Worm (Caenorhabditis elegans) whole organism, L4 larva: ENCODE data around the gene chil-22.

Source experiments
- F10B5.3 ChIP-seq: sonication (generic microtip); optimal IDR thresholded peaks from 2 replicates; lab custom pipeline; 2016; ENCODE audit warnings: mild to moderate bottlenecking, missing genetic modification characterization, missing compliant biosample characterization
- F44E2.7 ChIP-seq: fragments of 200-800 bp; sonication (Bioruptor generic); IDR thresholded peaks from 2 replicates; pipeline ENCODE4 v2.1.2; 2022; ENCODE audit warnings: missing genetic modification characterization, missing compliant biosample characterization
- Y105C5A.15 ChIP-seq: fragments of 200-800 bp; sonication (Bioruptor generic); IDR thresholded peaks from 2 replicates; pipeline ENCODE4 v1.3.6; 2022; ENCODE audit warnings: missing genetic modification characterization, missing compliant biosample characterization
- ZK337.2 ChIP-seq: fragments of 200-800 bp; sonication (Bioruptor generic); IDR thresholded peaks from 2 replicates; pipeline ENCODE4 v1.3.6; 2022; ENCODE audit warnings: missing genetic modification reagents, missing genetic modification characterization, missing compliant biosample characterization
- ama-1 ChIP-seq: fragments of 150-350 bp; optimal IDR thresholded peaks from 2 replicates; lab custom pipeline; 2014; ENCODE audit warnings: inconsistent platforms, mixed read lengths
- arid-1 ChIP-seq: fragments of 200-800 bp; sonication (Bioruptor generic); conservative IDR thresholded peaks from 2 replicates; pipeline ENCODE4 v1.3.6; 2022; ENCODE audit warnings: missing genetic modification reagents, missing genetic modification characterization, missing compliant biosample characterization
- ceh-44 ChIP-seq: fragments of 200-800 bp; sonication (Bioruptor generic); IDR thresholded peaks from 2 replicates; pipeline ENCODE4 v1.3.6; 2022; ENCODE audit warnings: missing genetic modification reagents, missing genetic modification characterization, missing compliant biosample characterization
- ces-1 ChIP-seq: fragments of 150-350 bp; sonication (generic microtip); optimal IDR thresholded peaks from 4 replicates; lab custom pipeline; 2014; ENCODE audit warnings: missing biosample characterization, missing genetic modification reagents, missing genetic modification characterization
- ctbp-1 ChIP-seq: fragments of 200-800 bp; sonication (Bioruptor generic); IDR thresholded peaks from 2 replicates; pipeline ENCODE4 v1.3.6; 2022; ENCODE audit warnings: missing genetic modification reagents, missing genetic modification characterization, missing compliant biosample characterization
- dmd-8 ChIP-seq: fragments of 200-800 bp; sonication (Bioruptor generic); IDR thresholded peaks from 2 replicates; pipeline ENCODE4 v1.3.6; 2022; ENCODE audit warnings: missing genetic modification characterization, missing compliant biosample characterization
- duxl-1 ChIP-seq: sonication (generic microtip); optimal IDR thresholded peaks from 2 replicates; lab custom pipeline; 2016; ENCODE audit warnings: mild to moderate bottlenecking, missing genetic modification characterization, moderate library complexity, missing compliant biosample characterization; ENCODE audit not compliant: poor library complexity
- fkh-10 ChIP-seq: fragments of 150-350 bp; optimal IDR thresholded peaks from 2 replicates; lab custom pipeline; 2014; ENCODE audit warnings: missing biosample characterization, missing genetic modification reagents, missing genetic modification characterization
- lim-7 ChIP-seq: fragments of 200-800 bp; sonication (Bioruptor generic); IDR thresholded peaks from 2 replicates; pipeline ENCODE4 v1.3.6; 2022; ENCODE audit warnings: missing genetic modification characterization, missing compliant biosample characterization
- lir-3 ChIP-seq: sonication (generic microtip); optimal IDR thresholded peaks from 2 replicates; lab custom pipeline; 2016; ENCODE audit warnings: mild to moderate bottlenecking, missing genetic modification characterization, missing compliant biosample characterization
- madf-9 ChIP-seq: fragments of 200-800 bp; sonication (Bioruptor generic); conservative IDR thresholded peaks from 2 replicates; pipeline ENCODE4 v1.3.6; 2022; ENCODE audit warnings: missing genetic modification reagents, missing genetic modification characterization, missing compliant biosample characterization
- mdt-29 ChIP-seq: fragments of 200-800 bp; sonication (Bioruptor generic); IDR thresholded peaks from 2 replicates; pipeline ENCODE4 v1.3.6; 2022; ENCODE audit warnings: missing genetic modification reagents, missing genetic modification characterization, missing compliant biosample characterization
- mep-1 ChIP-seq: fragments of 150-350 bp; sonication (generic microtip); optimal IDR thresholded peaks from 3 replicates; lab custom pipeline; 2014; ENCODE audit warnings: missing biosample characterization, missing genetic modification characterization
- mxl-3 ChIP-seq: fragments of 200-800 bp; sonication (Bioruptor generic); optimal IDR thresholded peaks from 2 replicates; lab custom pipeline; 2018; ENCODE audit warnings: mild to moderate bottlenecking, missing genetic modification characterization, missing compliant biosample characterization
- nhr-25 ChIP-seq: sonication (generic microtip); optimal IDR thresholded peaks from 2 replicates; lab custom pipeline; 2017; ENCODE audit warnings: missing genetic modification characterization, mild to moderate bottlenecking, missing compliant biosample characterization, antibody characterized with exemption, moderate library complexity, borderline replicate concordance; ENCODE audit not compliant: insufficient read depth
- nhr-42 ChIP-seq: fragments of 200-800 bp; sonication (Bioruptor generic); IDR thresholded peaks from 2 replicates; pipeline ENCODE4 v1.3.6; 2022; ENCODE audit warnings: missing genetic modification characterization, missing compliant biosample characterization
- nhr-48 ChIP-seq: sonication (generic microtip); optimal IDR thresholded peaks from 2 replicates; lab custom pipeline; 2016; ENCODE audit warnings: mild to moderate bottlenecking, missing genetic modification characterization, missing compliant biosample characterization
- nhr-6 ChIP-seq: fragments of 150-350 bp; optimal IDR thresholded peaks from 2 replicates; lab custom pipeline; 2014; ENCODE audit warnings: missing biosample characterization, missing genetic modification characterization
- nhr-76 ChIP-seq: fragments of 150-350 bp; optimal IDR thresholded peaks from 2 replicates; lab custom pipeline; 2014; ENCODE audit warnings: missing biosample characterization, missing genetic modification characterization
- nhr-77 ChIP-seq: fragments of 150-350 bp; optimal IDR thresholded peaks from 2 replicates; lab custom pipeline; 2014; ENCODE audit warnings: missing biosample characterization, missing genetic modification characterization
- pha-4 ChIP-seq, 2 experiments: fragments of 150-350 bp in 1 of 2; fragments of 200-800 bp in 1 of 2; sonication (Bioruptor generic) in 1 of 2; IDR thresholded peaks in 1 of 2; optimal IDR thresholded peaks in 1 of 2; 2 replicates each; pipeline versions ENCODE4 v1.3.6 to Lab custom; 2014 to 2022; ENCODE audit warnings: missing genetic modification characterization in 2 of 2, missing genetic modification reagents in 2 of 2, missing biosample characterization in 1 of 2, missing compliant biosample characterization in 1 of 2
- saeg-2 ChIP-seq: fragments of 200-800 bp; sonication (Bioruptor generic); IDR thresholded peaks from 2 replicates; pipeline ENCODE4 v1.3.6; 2022; ENCODE audit warnings: missing genetic modification reagents, missing genetic modification characterization, missing compliant biosample characterization
- sdz-12 ChIP-seq: fragments of 200-800 bp; sonication (Bioruptor generic); optimal IDR thresholded peaks from 2 replicates; lab custom pipeline; 2018; ENCODE audit warnings: mild to moderate bottlenecking, missing genetic modification characterization, missing compliant biosample characterization
- snpc-1.2 ChIP-seq: fragments of 200-800 bp; sonication (Bioruptor generic); IDR thresholded peaks from 2 replicates; pipeline ENCODE4 v1.3.6; 2022; ENCODE audit warnings: missing genetic modification reagents, missing genetic modification characterization, missing compliant biosample characterization
- snpc-4 ChIP-seq: fragments of 150-350 bp; optimal IDR thresholded peaks from 2 replicates; lab custom pipeline; 2014; ENCODE audit warnings: missing biosample characterization, missing genetic modification characterization
- unc-130 ChIP-seq: sonication (generic microtip); optimal IDR thresholded peaks from 2 replicates; lab custom pipeline; 2016; ENCODE audit warnings: missing genetic modification reagents, missing genetic modification characterization, missing compliant biosample characterization
- unc-62 ChIP-seq, 3 experiments: fragments of 150-350 bp in 1 of 3; sonication (generic microtip); optimal IDR thresholded peaks in 2 of 3; peaks in 1 of 3; 1 replicate in 1 of 3; 2 replicates in 2 of 3; lab custom pipeline; 2014 to 2017; ENCODE audit warnings: missing biosample characterization in 3 of 3, missing genetic modification characterization in 3 of 3, missing genetic modification reagents in 3 of 3, missing genotype in 1 of 3
- vab-7 ChIP-seq: fragments of 200-800 bp; sonication (Bioruptor generic); IDR thresholded peaks from 2 replicates; pipeline ENCODE4 v1.3.6; 2022; ENCODE audit warnings: missing genetic modification reagents, missing genetic modification characterization, missing compliant biosample characterization
- zag-1 ChIP-seq: fragments of 150-350 bp; optimal IDR thresholded peaks from 2 replicates; lab custom pipeline; 2014; ENCODE audit warnings: missing biosample characterization, missing genetic modification characterization
- ztf-7 ChIP-seq: fragments of 150-350 bp; optimal IDR thresholded peaks from 2 replicates; lab custom pipeline; 2014; ENCODE audit warnings: missing biosample characterization, missing genetic modification characterization

Gene chil-22

DNA sequence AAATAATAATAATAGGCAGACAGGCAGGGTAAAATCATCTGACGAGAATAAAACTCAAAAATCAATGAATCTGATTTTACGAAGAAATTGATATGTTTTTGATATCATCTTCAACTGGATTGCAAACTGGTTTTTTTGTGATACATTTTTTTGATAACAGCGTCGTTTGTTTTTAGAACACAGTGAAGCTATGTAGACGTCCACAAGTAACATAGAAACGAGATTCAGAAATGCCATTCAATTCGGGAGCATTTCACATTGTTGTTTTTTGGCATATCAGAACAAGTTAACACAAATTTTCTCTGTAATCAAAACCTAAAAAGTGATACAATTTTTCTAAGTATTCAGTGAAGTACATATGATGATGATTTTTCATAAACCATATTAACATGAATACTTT is 27.8 kb downstream of the chil-22 start, which contains the start of gene chil-13:
Gene chil-13, minus strand, starts transcription at position 101 of the 400 bp plus-strand sequence.
- TF ChIP-seq nhr-77: no peak
- TF ChIP-seq nhr-6: no peak
- no peak for TF ChIP-seq ZK337.2 (GFP tag; lab: Robert Waterston, UW)
- no peak for TF ChIP-seq lir-3 (tag; lab: Kevin White, UChicago)
- no peak for TF ChIP-seq ztf-7 (tag; lab: Kevin White, UChicago)
- no peak for TF ChIP-seq pha-4 (GFP tag; IDR thresholded peaks at IDR 0.05; lab: Robert Waterston, UW)
- TF ChIP-seq pha-4 (tag; optimal IDR thresholded peaks at IDR 0.05; lab: Kevin White, UChicago): no peak
- TF ChIP-seq duxl-1 (tag; lab: Kevin White, UChicago): no peak
- TF ChIP-seq F44E2.7: no peak
- no peak for TF ChIP-seq nhr-25 (tag; lab: Kevin White, UChicago)
- no peak for TF ChIP-seq ama-1 (lab: Kevin White, UChicago)
- TF ChIP-seq sdz-12 (GFP tag; lab: Kevin White, UChicago): no peak

DNA sequence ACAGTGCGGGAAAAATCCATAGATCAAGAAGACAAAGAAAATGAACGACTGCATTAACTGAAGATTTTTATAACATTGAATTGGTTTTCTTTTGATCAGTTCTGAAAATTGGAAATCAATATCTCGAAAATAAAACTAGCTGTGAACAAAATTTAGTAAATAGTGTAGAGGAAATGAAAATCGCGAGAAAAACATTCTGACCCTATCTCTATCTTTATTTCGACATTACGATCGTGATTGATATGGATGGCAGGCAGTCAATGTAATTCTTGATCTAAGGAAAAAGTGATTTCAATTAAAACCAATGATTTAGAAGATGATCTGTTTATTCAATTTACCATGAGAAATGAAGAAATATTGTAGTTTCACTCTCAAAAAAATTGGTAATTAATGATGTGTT is 30.0 kb downstream of the chil-22 start, which contains the start of gene kin-16:
Gene kin-16, minus strand, starts transcription at position 101 of the 400 bp plus-strand sequence.
- TF ChIP-seq mxl-3 (GFP tag; lab: Kevin White, UChicago): no peak
- no peak for TF ChIP-seq nhr-42 (GFP tag; lab: Robert Waterston, UW)
- no peak for TF ChIP-seq dmd-8
- TF ChIP-seq ctbp-1 (GFP tag; lab: Robert Waterston, UW): no peak
- TF ChIP-seq madf-9 (GFP tag; lab: Robert Waterston, UW): no peak
- no peak for TF ChIP-seq nhr-6
- no peak for TF ChIP-seq zag-1 (tag; lab: Kevin White, UChicago)
- TF ChIP-seq unc-130 (GFP tag; lab: Kevin White, UChicago): no peak
- no peak for TF ChIP-seq mdt-29 (GFP tag; lab: Robert Waterston, UW)
- TF ChIP-seq snpc-1.2 (GFP tag; lab: Robert Waterston, UW): no peak
- no peak for TF ChIP-seq ZK337.2 (GFP tag; lab: Robert Waterston, UW)
- TF ChIP-seq Y105C5A.15 (GFP tag; lab: Robert Waterston, UW): no peak
- TF ChIP-seq ceh-44: no peak

DNA sequence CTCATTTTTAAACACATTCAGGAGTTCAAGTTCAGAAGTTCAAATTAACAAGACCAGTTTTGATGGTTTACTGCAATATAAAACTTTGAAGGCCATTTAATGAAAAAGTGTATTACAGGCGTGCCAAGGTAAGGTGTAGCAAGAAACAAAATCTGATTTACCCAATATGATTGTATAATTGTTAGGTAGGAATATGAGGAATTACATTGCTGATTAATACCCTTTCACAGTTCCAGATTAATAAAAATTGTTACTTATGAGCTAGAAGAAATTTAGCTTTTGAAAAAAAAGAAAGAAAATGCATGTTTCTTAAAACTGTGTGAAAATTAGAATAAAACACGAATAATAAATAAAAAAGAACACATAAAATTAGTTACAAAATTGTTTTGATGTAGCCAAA is 32.4 kb downstream of the chil-22 start, which contains the start of gene kin-15:
Gene kin-15, minus strand, starts transcription at position 101 of the 400 bp plus-strand sequence.
- no peak for TF ChIP-seq saeg-2
- no peak for TF ChIP-seq Y105C5A.15 (GFP tag; lab: Robert Waterston, UW)
- no peak for TF ChIP-seq F10B5.3
- TF ChIP-seq nhr-6: no peak
- TF ChIP-seq ama-1 (lab: Kevin White, UChicago): no peak
- no peak for TF ChIP-seq lim-7 (GFP tag; lab: Robert Waterston, UW)
- TF ChIP-seq madf-9 (GFP tag; lab: Robert Waterston, UW): no peak
- TF ChIP-seq nhr-76 (tag; lab: Kevin White, UChicago): no peak
- no peak for TF ChIP-seq snpc-4 (tag; lab: Kevin White, UChicago)
- no peak for TF ChIP-seq nhr-48 (tag; lab: Kevin White, UChicago)
- TF ChIP-seq nhr-77: no peak

DNA sequence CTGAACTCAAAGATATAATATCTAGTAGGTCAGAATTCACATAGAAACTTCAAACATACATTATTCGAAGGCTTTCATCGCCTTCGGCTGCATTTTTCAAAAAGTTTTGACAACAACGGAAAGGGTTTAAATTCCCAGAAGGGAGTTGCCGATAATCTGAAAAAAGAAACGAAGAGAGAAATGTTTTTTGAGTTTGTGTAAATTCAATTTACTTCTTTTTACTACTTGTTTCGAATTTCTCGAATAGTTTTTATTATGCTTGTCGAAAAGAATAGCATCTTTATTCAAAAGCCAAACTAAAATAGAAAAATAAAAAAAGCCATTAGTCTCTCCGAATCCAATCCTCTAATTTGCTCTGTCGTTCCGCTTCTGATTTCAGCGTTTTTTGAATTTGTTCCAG is 34.9 kb downstream of the chil-22 start:
- TF ChIP-seq ces-1: peak; percentile 37
- TF ChIP-seq fkh-10 (GFP tag; lab: Kevin White, UChicago): peak; percentile 42
- TF ChIP-seq vab-7 (GFP tag; lab: Robert Waterston, UW): no peak

DNA sequence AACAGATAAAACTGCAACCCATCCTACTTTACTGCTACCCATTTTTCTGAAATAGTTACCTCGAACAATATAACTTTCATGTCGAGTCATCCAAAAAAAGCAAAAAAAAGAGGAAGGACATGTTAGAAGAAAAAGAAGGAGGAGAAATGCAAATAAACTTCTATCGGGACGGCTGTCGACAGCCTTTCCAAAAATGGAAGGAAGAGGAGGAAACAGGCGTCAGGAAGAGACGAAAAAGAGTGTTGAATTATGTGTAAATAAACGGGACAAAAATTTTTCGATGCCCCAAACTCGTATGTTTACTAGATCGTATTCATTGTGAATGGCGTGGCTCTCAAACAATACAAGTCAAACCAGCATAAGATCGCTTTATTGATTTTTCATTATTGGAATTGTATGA is 38.4 kb downstream of the chil-22 start, which contains the start of gene M176.5:
Gene M176.5, minus strand, starts transcription at position 101 of the 400 bp plus-strand sequence.
- TF ChIP-seq arid-1: no peak
- TF ChIP-seq unc-62 (GFP tag; optimal IDR thresholded peaks at IDR 0.05 in 1 of 2; lab: Kevin White, UChicago): peak in 1 of 2 experiments; percentile 44
- no peak for TF ChIP-seq unc-62 (tag; optimal IDR thresholded peaks at IDR 0.05; lab: Kevin White, UChicago)
- no peak for TF ChIP-seq mep-1 (tag; lab: Kevin White, UChicago)
- TF ChIP-seq pha-4 (GFP tag; IDR thresholded peaks at IDR 0.05; lab: Robert Waterston, UW): no peak
- TF ChIP-seq pha-4 (tag; optimal IDR thresholded peaks at IDR 0.05; lab: Kevin White, UChicago): peak; percentile 42
